Worm (Caenorhabditis elegans): Measurements from ENCODE around the gene C05C10.5.

DNA sequence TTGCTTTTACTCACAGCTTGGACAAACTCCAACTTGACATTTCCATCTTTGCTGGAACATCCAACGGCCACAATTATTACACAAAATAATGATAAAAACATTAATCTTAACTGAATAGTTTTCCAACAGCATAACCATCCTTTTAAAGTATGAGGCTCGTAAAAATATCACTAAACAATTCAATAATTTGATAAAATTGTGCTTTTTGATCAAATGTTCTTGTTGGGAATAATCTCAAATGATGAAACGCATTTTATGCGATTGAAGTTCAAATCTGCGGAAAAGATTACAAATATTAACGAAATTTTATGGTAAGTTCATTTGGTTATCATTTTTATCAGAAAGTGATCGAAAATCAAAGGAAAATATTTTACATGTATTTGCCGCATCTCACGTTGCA lies 18.4 kb upstream of the C05C10.5 start, which contains the start of gene pho-10:
- TF ChIP-seq K11D2.4 (GFP tag; IDR thresholded peaks at IDR 0.05): no peak
- TF ChIP-seq mes-4 (tag; optimal IDR thresholded peaks at IDR 0.05): no peak
- no peak for TF ChIP-seq nfya-1 (tag; optimal IDR thresholded peaks at IDR 0.05; ENCODE audit: borderline replicate concordance, insufficient read depth)
- no peak for TF ChIP-seq pha-4 (tag; optimal IDR thresholded peaks at IDR 0.05)
- no peak for TF ChIP-seq nhr-80 (tag; optimal IDR thresholded peaks at IDR 0.05)
- no peak for TF ChIP-seq hlh-12 (tag; optimal IDR thresholded peaks at IDR 0.05)
- no peak for TF ChIP-seq lsy-27 (tag; optimal IDR thresholded peaks at IDR 0.05; ENCODE audit: borderline replicate concordance, insufficient read depth)
- TF ChIP-seq B0261.1 (tag; optimal IDR thresholded peaks at IDR 0.05): no peak
- TF ChIP-seq let-526 (GFP tag; IDR thresholded peaks at IDR 0.05): no peak
- TF ChIP-seq ztf-28 (GFP tag; IDR thresholded peaks at IDR 0.05): no peak
- TF ChIP-seq B0035.1 (tag; optimal IDR thresholded peaks at IDR 0.05): no peak
